Worm (Caenorhabditis elegans) whole organism, L4 larva: ENCODE measurements around the gene decr-1.1.

ENCODE experiments used
- dpl-1 ChIP-seq: fragments of 150-350 bp; optimal IDR thresholded peaks from 2 replicates; lab custom pipeline; 2014; ENCODE audit warnings: missing biosample characterization, missing genetic modification reagents, missing genetic modification characterization
- egl-27 ChIP-seq: sonication (generic microtip); optimal IDR thresholded peaks from 3 replicates; lab custom pipeline; 2017; ENCODE audit warnings: missing biosample characterization, missing genetic modification reagents, missing genetic modification characterization
- pha-4 ChIP-seq, 2 experiments: fragments of 150-350 bp in 1 of 2; fragments of 200-800 bp in 1 of 2; sonication (Bioruptor generic) in 1 of 2; IDR thresholded peaks in 1 of 2; optimal IDR thresholded peaks in 1 of 2; 2 replicates each; pipeline versions ENCODE4 v1.3.6 to Lab custom; 2014 to 2022; ENCODE audit warnings: missing genetic modification characterization in 2 of 2, missing genetic modification reagents in 2 of 2, missing biosample characterization in 1 of 2, missing compliant biosample characterization in 1 of 2
- saeg-2 ChIP-seq: fragments of 200-800 bp; sonication (Bioruptor generic); IDR thresholded peaks from 2 replicates; pipeline ENCODE4 v1.3.6; 2022; ENCODE audit warnings: missing genetic modification reagents, missing genetic modification characterization, missing compliant biosample characterization
- unc-39 ChIP-seq: sonication (generic microtip); optimal IDR thresholded peaks from 2 replicates; lab custom pipeline; 2017; ENCODE audit warnings: missing biosample characterization, missing genetic modification characterization

DNA sequence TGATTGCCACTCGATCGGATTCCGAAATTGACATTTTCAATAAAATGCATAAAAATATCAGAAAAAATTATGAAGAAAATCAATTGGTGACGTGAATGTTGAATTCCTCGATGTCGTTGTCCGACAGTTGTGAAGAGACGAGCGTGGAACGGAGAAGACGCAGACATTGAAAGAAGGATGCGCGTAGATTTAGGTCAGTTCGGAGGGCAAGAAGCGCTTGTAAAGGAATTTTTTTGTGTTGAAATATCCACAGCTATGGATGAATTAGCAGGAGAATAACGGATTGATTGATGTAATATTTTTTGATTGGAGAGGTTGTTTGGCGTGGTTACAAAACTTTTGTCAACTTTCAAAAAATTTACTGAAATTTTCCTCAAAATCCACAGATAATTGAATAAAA lies 13.8 kb upstream of the decr-1.1 start, which contains the start of gene F20G2.3:
- TF ChIP-seq dpl-1 (GFP tag; lab: Kevin White, UChicago) (no peak), egl-27 (tag; lab: Kevin White, UChicago) (no peak), unc-39 (tag; lab: Kevin White, UChicago) (no peak), pha-4 (GFP tag; IDR thresholded peaks at IDR 0.05; lab: Robert Waterston, UW) (no peak), pha-4 (tag; optimal IDR thresholded peaks at IDR 0.05; lab: Kevin White, UChicago) (no peak), saeg-2 (GFP tag; lab: Robert Waterston, UW) (no peak)
